Fruit fly (Drosophila melanogaster) ovary, adult (tissue): ENCODE measurements around the gene Pcif1.
A peak's percentile ranks its signal among the peaks of the same experiment; 100 is the strongest.

Experiments
- CG17801 ChIP-seq: fragments of 200-800 bp; optimal IDR thresholded peaks from 2 replicates; lab custom pipeline; 2019; ENCODE audit warnings: missing biosample characterization, mild to moderate bottlenecking, missing genetic modification characterization, moderate library complexity; ENCODE audit not compliant: partially characterized antibody

Gene Pcif1

dm6 chr3L:20792693-20793092, 6.7 kb upstream of the Pcif1 start, which contains the start of gene Six4:
Gene Six4, minus strand, starts transcription at chr3L:20792777.
- no peak for TF ChIP-seq CG17801 (GFP tag; lab: Kevin White, UChicago)

dm6 chr3L:20789299-20789698, 3.3 kb upstream of the Pcif1 start:
- no peak for TF ChIP-seq CG17801 (GFP tag; lab: Kevin White, UChicago)

dm6 chr3L:20787835-20788380, 1.9 kb upstream of the Pcif1 start, which contains the start of gene CG11396:
Gene CG11396, minus strand, starts transcription at chr3L:20788137.
- peak; percentile 3 for TF ChIP-seq CG17801 (GFP tag; lab: Kevin White, UChicago)

- TF ChIP-seq CG17801 (GFP tag; lab: Kevin White, UChicago): no peak
These were observed 955 bp downstream of the Pcif1 start for dm6 chr3L:20784812-20785671.

dm6 chr3L:20784394-20784793, 1.6 kb downstream of the Pcif1 start:
- no peak for TF ChIP-seq CG17801 (GFP tag; lab: Kevin White, UChicago)

dm6 chr3L:20778224-20779063, 7.6 kb downstream of the Pcif1 start, which contains the start of the genes Pex16 and Pex14:
Gene Pex16, minus strand, starts transcription at chr3L:20778264.
Gene Pex14, plus strand, starts transcription at chr3L:20778799.
- peak; percentile 41 for TF ChIP-seq CG17801 (GFP tag; lab: Kevin White, UChicago)

- TF ChIP-seq CG17801 (GFP tag; lab: Kevin White, UChicago): no peak
These were observed 8.5 kb downstream of the Pcif1 start for dm6 chr3L:20777496-20777895.

- no peak for TF ChIP-seq CG17801 (GFP tag; lab: Kevin White, UChicago)
These were observed 13.4 kb downstream of the Pcif1 start for dm6 chr3L:20772647-20773015.

dm6 chr3L:20771891-20772646, 13.9 kb downstream of the Pcif1 start:
- peak; percentile 71 for TF ChIP-seq CG17801 (GFP tag; lab: Kevin White, UChicago)

dm6 chr3L:20771001-20771890, 14.8 kb downstream of the Pcif1 start, which contains the start of the genes CG4042 and Pitslre:
Gene CG4042, minus strand, starts transcription at chr3L:20771507.
Gene Pitslre, plus strand, starts transcription at chr3L:20771528.
- no peak for TF ChIP-seq CG17801 (GFP tag; lab: Kevin White, UChicago)

- no peak for TF ChIP-seq CG17801 (GFP tag; lab: Kevin White, UChicago)
These were observed 16.6 kb downstream of the Pcif1 start, which contains the start of the genes CG4074 and CG4186 for dm6 chr3L:20769350-20769749. Gene CG4074, minus strand, starts transcription at chr3L:20769500. Gene CG4186, plus strand, starts transcription at chr3L:20769586.

dm6 chr3L:20767227-20767626, 18.8 kb downstream of the Pcif1 start:
- TF ChIP-seq CG17801 (GFP tag; lab: Kevin White, UChicago): no peak

- no peak for TF ChIP-seq CG17801 (GFP tag; lab: Kevin White, UChicago)
These were observed 24.5 kb downstream of the Pcif1 start for dm6 chr3L:20761482-20761881.
